Worm (Caenorhabditis elegans) whole organism, L4 larva: ENCODE measurements around the gene C14B1.2.

Experiments used
- ZK546.5 ChIP-seq, 2 experiments: sonication (generic microtip); optimal IDR thresholded peaks; 2 replicates each; lab custom pipeline; 2017; ENCODE audit warnings: missing biosample characterization in 2 of 2, missing genetic modification characterization in 2 of 2
- lir-3 ChIP-seq: sonication (generic microtip); optimal IDR thresholded peaks from 2 replicates; lab custom pipeline; 2016; ENCODE audit warnings: mild to moderate bottlenecking, missing genetic modification characterization, missing compliant biosample characterization
- nhr-11 ChIP-seq: fragments of 150-350 bp; optimal IDR thresholded peaks from 2 replicates; lab custom pipeline; 2014; ENCODE audit warnings: missing biosample characterization, missing genetic modification characterization
- set-16 ChIP-seq: fragments of 200-800 bp; sonication (Bioruptor generic); IDR thresholded peaks from 2 replicates; pipeline ENCODE4 v1.3.6; 2022; ENCODE audit warnings: missing genetic modification reagents, missing genetic modification characterization, missing compliant biosample characterization

DNA sequence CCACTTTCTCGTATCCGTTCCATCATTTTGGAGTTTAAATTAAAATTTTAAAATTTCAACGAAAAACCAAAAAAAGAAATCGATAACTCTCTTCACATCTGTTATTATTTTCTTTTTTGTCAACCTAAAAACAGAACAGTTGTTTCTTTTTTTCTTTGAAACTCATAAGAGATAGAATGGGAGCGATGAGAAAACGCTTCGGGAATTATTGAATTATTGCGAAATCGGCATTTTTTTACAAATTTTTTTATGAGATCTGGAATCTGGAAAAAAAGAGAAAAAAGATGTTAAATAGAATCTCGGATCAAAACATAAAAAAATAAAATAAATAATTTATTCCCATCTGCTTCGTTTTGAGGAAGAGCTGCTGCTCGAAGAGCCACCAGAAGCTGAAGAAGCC lies 44.6 kb upstream of the C14B1.2 start, which contains the start of gene C46F11.5:
- TF ChIP-seq set-16: no peak
- no peak for TF ChIP-seq ZK546.5 (tag; optimal IDR thresholded peaks at IDR 0.05; lab: Kevin White, UChicago)
- no peak for TF ChIP-seq nhr-11
- no peak for TF ChIP-seq lir-3 (tag; lab: Kevin White, UChicago)
